Worm (Caenorhabditis elegans): ENCODE measurements around the gene ipmk-1.
"Not testable (repeated sequence)": the region's sequence is repeated elsewhere in the genome, so short reads cannot be mapped to it uniquely, and the experiment has no call there.

The ipmk-1 gene

ce11 chrIV:12547824-12548223, at the start of gene ipmk-1:
Gene ipmk-1, plus strand, starts transcription at chrIV:12548124.
- TF ChIP-seq ham-2 (GFP tag; optimal IDR thresholded peaks at IDR 0.05) (no peak), lin-13 (tag; optimal IDR thresholded peaks at IDR 0.05) (no peak), mab-5 (tag; optimal IDR thresholded peaks at IDR 0.05) (no peak), nhr-237 (tag; optimal IDR thresholded peaks at IDR 0.05) (no peak), elt-1 (tag; optimal IDR thresholded peaks at IDR 0.05; ENCODE audit: borderline replicate concordance, insufficient read depth) (no peak)

- TF ChIP-seq unc-120 (tag; optimal IDR thresholded peaks at IDR 0.05; ENCODE audit: poor library complexity, severe bottlenecking): no peak
- no peak for TF ChIP-seq ceh-43 (GFP tag; optimal IDR thresholded peaks at IDR 0.05)
- no peak for TF ChIP-seq sem-2 (GFP tag; optimal IDR thresholded peaks at IDR 0.05)
- TF ChIP-seq ztf-11 (tag; optimal IDR thresholded peaks at IDR 0.05): no peak
- no peak for TF ChIP-seq ham-2 (GFP tag; optimal IDR thresholded peaks at IDR 0.05)
- no peak for TF ChIP-seq pha-4 (tag; optimal IDR thresholded peaks at IDR 0.05)
- TF ChIP-seq mab-5 (tag; optimal IDR thresholded peaks at IDR 0.05): no peak
- TF ChIP-seq snpc-4 (tag; optimal IDR thresholded peaks at IDR 0.05): no peak
- TF ChIP-seq flh-1 (GFP tag; optimal IDR thresholded peaks at IDR 0.05): no peak
- no peak for TF ChIP-seq elt-3 (tag; optimal IDR thresholded peaks at IDR 0.05)
- TF ChIP-seq zip-8 (tag; optimal IDR thresholded peaks at IDR 0.05): no peak
- no peak for TF ChIP-seq hlh-1 (tag; optimal IDR thresholded peaks at IDR 0.05)
- no peak for TF ChIP-seq lsy-2 (tag; optimal IDR thresholded peaks at IDR 0.05)
- no peak for TF ChIP-seq ces-1 (GFP tag; optimal IDR thresholded peaks at IDR 0.05)
- no peak for TF ChIP-seq lin-13 (tag; optimal IDR thresholded peaks at IDR 0.05)
- TF ChIP-seq nhr-76 (tag; optimal IDR thresholded peaks at IDR 0.05): no peak
- no peak for TF ChIP-seq lin-32 (GFP tag; optimal IDR thresholded peaks at IDR 0.05)
Measured at ce11 chrIV:12498238-12498637, 49.7 kb upstream of the ipmk-1 start, which contains the start of gene sru-19. Gene sru-19, plus strand, starts transcription at chrIV:12498538.

- TF ChIP-seq flh-1 (GFP tag; optimal IDR thresholded peaks at IDR 0.05) (no peak), ztf-11 (tag; optimal IDR thresholded peaks at IDR 0.05) (no peak), ham-2 (GFP tag; optimal IDR thresholded peaks at IDR 0.05) (no peak), pha-4 (tag; optimal IDR thresholded peaks at IDR 0.05) (no peak), lsy-2 (tag; optimal IDR thresholded peaks at IDR 0.05) (no peak), zip-8 (tag; optimal IDR thresholded peaks at IDR 0.05) (no peak), ceh-39 (tag; optimal IDR thresholded peaks at IDR 0.05) (no peak), cnd-1 (tag; optimal IDR thresholded peaks at IDR 0.05) (no peak), mep-1 (tag; optimal IDR thresholded peaks at IDR 0.05) (no peak), unc-62 (GFP tag; optimal IDR thresholded peaks at IDR 0.05) (no peak), unc-120 (tag; optimal IDR thresholded peaks at IDR 0.05; ENCODE audit: poor library complexity, severe bottlenecking) (no peak), nhr-2 (tag; optimal IDR thresholded peaks at IDR 0.05) (no peak), blmp-1 (tag; optimal IDR thresholded peaks at IDR 0.05) (no peak), snpc-4 (tag; optimal IDR thresholded peaks at IDR 0.05) (no peak), hlh-1 (tag; optimal IDR thresholded peaks at IDR 0.05) (no peak), mls-2 (tag; optimal IDR thresholded peaks at IDR 0.05) (no peak), nhr-237 (tag; optimal IDR thresholded peaks at IDR 0.05) (no peak)
Measured at ce11 chrIV:12501956-12502355, 46.0 kb upstream of the ipmk-1 start, which contains the start of gene sru-18. Gene sru-18, plus strand, starts transcription at chrIV:12502256.

- not testable (repeated sequence) for TF ChIP-seq elt-3, unc-39, mep-1 (tag; optimal IDR thresholded peaks at IDR 0.05)
Measured at ce11 chrIV:12505397-12505796, 42.5 kb upstream of the ipmk-1 start, which contains the start of gene sru-17. Gene sru-17, plus strand, starts transcription at chrIV:12505697.

ce11 chrIV:12520150-12520549, 27.8 kb upstream of the ipmk-1 start, which contains the start of gene tsp-4:
Gene tsp-4, minus strand, starts transcription at chrIV:12520250.
- TF ChIP-seq unc-120 (tag; optimal IDR thresholded peaks at IDR 0.05; ENCODE audit: poor library complexity, severe bottlenecking) (no peak), ceh-43 (GFP tag; optimal IDR thresholded peaks at IDR 0.05) (no peak), nhr-12 (tag; optimal IDR thresholded peaks at IDR 0.05) (no peak), mep-1 (tag; optimal IDR thresholded peaks at IDR 0.05) (no peak), nhr-28 (tag; optimal IDR thresholded peaks at IDR 0.05) (no peak), hlh-1 (tag; optimal IDR thresholded peaks at IDR 0.05) (no peak), nhr-237 (tag; optimal IDR thresholded peaks at IDR 0.05) (no peak), lin-13 (tag; optimal IDR thresholded peaks at IDR 0.05) (no peak), cnd-1 (tag; optimal IDR thresholded peaks at IDR 0.05) (no peak), blmp-1 (tag; optimal IDR thresholded peaks at IDR 0.05) (no peak), unc-39 (tag; optimal IDR thresholded peaks at IDR 0.05) (no peak), mab-5 (tag; optimal IDR thresholded peaks at IDR 0.05) (no peak), unc-62 (GFP tag; optimal IDR thresholded peaks at IDR 0.05) (no peak), ztf-11 (tag; optimal IDR thresholded peaks at IDR 0.05) (no peak), ham-2 (GFP tag; optimal IDR thresholded peaks at IDR 0.05) (no peak), ceh-83 (GFP tag; optimal IDR thresholded peaks at IDR 0.05) (no peak)

Measured in whole organism, mixed stage, embryonic.